Worm (Caenorhabditis elegans) whole organism, L4 larva: ENCODE results near the gene F58H1.2.

Source experiments
- F26F4.8 ChIP-seq: fragments of 200-800 bp; sonication (Bioruptor generic); conservative IDR thresholded peaks from 2 replicates; pipeline ENCODE4 v1.3.6; 2022; ENCODE audit warnings: missing genetic modification characterization, missing compliant biosample characterization
- F37D6.2 ChIP-seq: sonication (generic microtip); optimal IDR thresholded peaks from 2 replicates; lab custom pipeline; 2016; ENCODE audit warnings: mild to moderate bottlenecking, missing genetic modification characterization, missing compliant biosample characterization
- F44E2.7 ChIP-seq: fragments of 200-800 bp; sonication (Bioruptor generic); IDR thresholded peaks from 2 replicates; pipeline ENCODE4 v2.1.2; 2022; ENCODE audit warnings: missing genetic modification characterization, missing compliant biosample characterization
- R02D3.7 ChIP-seq: fragments of 150-350 bp; sonication (generic microtip); optimal IDR thresholded peaks from 3 replicates; lab custom pipeline; 2014; ENCODE audit warnings: missing biosample characterization, missing genetic modification characterization
- ZK546.5 ChIP-seq, 2 experiments: sonication (generic microtip); optimal IDR thresholded peaks; 2 replicates each; lab custom pipeline; 2017; ENCODE audit warnings: missing biosample characterization in 2 of 2, missing genetic modification characterization in 2 of 2
- aly-2 ChIP-seq: sonication (generic microtip); optimal IDR thresholded peaks from 2 replicates; lab custom pipeline; 2018; ENCODE audit warnings: missing biosample characterization, missing genetic modification characterization
- arid-1 ChIP-seq: fragments of 200-800 bp; sonication (Bioruptor generic); conservative IDR thresholded peaks from 2 replicates; pipeline ENCODE4 v1.3.6; 2022; ENCODE audit warnings: missing genetic modification reagents, missing genetic modification characterization, missing compliant biosample characterization
- ceh-62 ChIP-seq: sonication (generic microtip); optimal IDR thresholded peaks from 2 replicates; lab custom pipeline; 2017; ENCODE audit warnings: missing biosample characterization, missing genetic modification characterization
- ctbp-1 ChIP-seq: fragments of 200-800 bp; sonication (Bioruptor generic); IDR thresholded peaks from 2 replicates; pipeline ENCODE4 v1.3.6; 2022; ENCODE audit warnings: missing genetic modification reagents, missing genetic modification characterization, missing compliant biosample characterization
- duxl-1 ChIP-seq: sonication (generic microtip); optimal IDR thresholded peaks from 2 replicates; lab custom pipeline; 2016; ENCODE audit warnings: mild to moderate bottlenecking, missing genetic modification characterization, moderate library complexity, missing compliant biosample characterization; ENCODE audit not compliant: poor library complexity
- fkh-10 ChIP-seq: fragments of 150-350 bp; optimal IDR thresholded peaks from 2 replicates; lab custom pipeline; 2014; ENCODE audit warnings: missing biosample characterization, missing genetic modification reagents, missing genetic modification characterization
- fos-1 ChIP-seq: fragments of 150-350 bp; optimal IDR thresholded peaks from 2 replicates; lab custom pipeline; 2014; ENCODE audit warnings: missing biosample characterization, missing genetic modification characterization
- hlh-30 ChIP-seq: sonication (generic microtip); optimal IDR thresholded peaks from 2 replicates; lab custom pipeline; 2017; ENCODE audit warnings: antibody characterized with exemption, mild to moderate bottlenecking, missing genetic modification characterization, missing compliant biosample characterization; ENCODE audit not compliant: insufficient read depth
- hmg-1.1 ChIP-seq: fragments of 200-800 bp; sonication (Bioruptor generic); IDR thresholded peaks from 2 replicates; pipeline ENCODE4 v1.3.6; 2022; ENCODE audit warnings: missing genetic modification reagents, missing genetic modification characterization, missing compliant biosample characterization
- lin-39 ChIP-seq: fragments of 150-350 bp; optimal IDR thresholded peaks from 2 replicates; lab custom pipeline; 2014; ENCODE audit warnings: missing biosample characterization, missing genetic modification reagents, missing genetic modification characterization
- lir-3 ChIP-seq: sonication (generic microtip); optimal IDR thresholded peaks from 2 replicates; lab custom pipeline; 2016; ENCODE audit warnings: mild to moderate bottlenecking, missing genetic modification characterization, missing compliant biosample characterization
- mdl-1 ChIP-seq, 2 experiments: fragments of 150-350 bp in 1 of 2; sonication (generic microtip) in 1 of 2; optimal IDR thresholded peaks; 2 replicates each; lab custom pipeline; 2014 to 2017; ENCODE audit warnings: missing biosample characterization in 2 of 2, missing genetic modification characterization in 2 of 2
- mdt-29 ChIP-seq: fragments of 200-800 bp; sonication (Bioruptor generic); IDR thresholded peaks from 2 replicates; pipeline ENCODE4 v1.3.6; 2022; ENCODE audit warnings: missing genetic modification reagents, missing genetic modification characterization, missing compliant biosample characterization
- mep-1 ChIP-seq: fragments of 150-350 bp; sonication (generic microtip); optimal IDR thresholded peaks from 3 replicates; lab custom pipeline; 2014; ENCODE audit warnings: missing biosample characterization, missing genetic modification characterization
- nhr-102 ChIP-seq: sonication (generic microtip); optimal IDR thresholded peaks from 2 replicates; lab custom pipeline; 2016; ENCODE audit warnings: mild to moderate bottlenecking, missing genetic modification characterization, moderate library complexity, missing compliant biosample characterization
- nhr-25 ChIP-seq: sonication (generic microtip); optimal IDR thresholded peaks from 2 replicates; lab custom pipeline; 2017; ENCODE audit warnings: missing genetic modification characterization, mild to moderate bottlenecking, missing compliant biosample characterization, antibody characterized with exemption, moderate library complexity, borderline replicate concordance; ENCODE audit not compliant: insufficient read depth
- nhr-41 ChIP-seq: fragments of 200-800 bp; sonication (Bioruptor generic); IDR thresholded peaks from 2 replicates; pipeline ENCODE4 v1.3.6; 2022; ENCODE audit warnings: missing genetic modification reagents, missing genetic modification characterization, missing compliant biosample characterization
- nhr-42 ChIP-seq: fragments of 200-800 bp; sonication (Bioruptor generic); IDR thresholded peaks from 2 replicates; pipeline ENCODE4 v1.3.6; 2022; ENCODE audit warnings: missing genetic modification characterization, missing compliant biosample characterization
- nhr-6 ChIP-seq: fragments of 150-350 bp; optimal IDR thresholded peaks from 2 replicates; lab custom pipeline; 2014; ENCODE audit warnings: missing biosample characterization, missing genetic modification characterization
- pha-4 ChIP-seq, 2 experiments: fragments of 150-350 bp in 1 of 2; fragments of 200-800 bp in 1 of 2; sonication (Bioruptor generic) in 1 of 2; IDR thresholded peaks in 1 of 2; optimal IDR thresholded peaks in 1 of 2; 2 replicates each; pipeline versions ENCODE4 v1.3.6 to Lab custom; 2014 to 2022; ENCODE audit warnings: missing genetic modification characterization in 2 of 2, missing genetic modification reagents in 2 of 2, missing biosample characterization in 1 of 2, missing compliant biosample characterization in 1 of 2
- pqm-1 ChIP-seq: sonication (generic microtip); optimal IDR thresholded peaks from 2 replicates; lab custom pipeline; 2017; ENCODE audit warnings: missing biosample characterization, missing genetic modification characterization
- tag-97 ChIP-seq: fragments of 200-800 bp; sonication (Bioruptor generic); IDR thresholded peaks from 2 replicates; pipeline ENCODE4 v1.3.6; 2022; ENCODE audit warnings: missing genetic modification characterization, missing compliant biosample characterization
- unc-130 ChIP-seq: sonication (generic microtip); optimal IDR thresholded peaks from 2 replicates; lab custom pipeline; 2016; ENCODE audit warnings: missing genetic modification reagents, missing genetic modification characterization, missing compliant biosample characterization
- vab-7 ChIP-seq: fragments of 200-800 bp; sonication (Bioruptor generic); IDR thresholded peaks from 2 replicates; pipeline ENCODE4 v1.3.6; 2022; ENCODE audit warnings: missing genetic modification reagents, missing genetic modification characterization, missing compliant biosample characterization
- ztf-11 ChIP-seq: fragments of 150-350 bp; optimal IDR thresholded peaks from 2 replicates; lab custom pipeline; 2014; ENCODE audit warnings: missing biosample characterization, missing genetic modification characterization
- ztf-7 ChIP-seq: fragments of 150-350 bp; optimal IDR thresholded peaks from 2 replicates; lab custom pipeline; 2014; ENCODE audit warnings: missing biosample characterization, missing genetic modification characterization

The F58H1.2 gene

DNA sequence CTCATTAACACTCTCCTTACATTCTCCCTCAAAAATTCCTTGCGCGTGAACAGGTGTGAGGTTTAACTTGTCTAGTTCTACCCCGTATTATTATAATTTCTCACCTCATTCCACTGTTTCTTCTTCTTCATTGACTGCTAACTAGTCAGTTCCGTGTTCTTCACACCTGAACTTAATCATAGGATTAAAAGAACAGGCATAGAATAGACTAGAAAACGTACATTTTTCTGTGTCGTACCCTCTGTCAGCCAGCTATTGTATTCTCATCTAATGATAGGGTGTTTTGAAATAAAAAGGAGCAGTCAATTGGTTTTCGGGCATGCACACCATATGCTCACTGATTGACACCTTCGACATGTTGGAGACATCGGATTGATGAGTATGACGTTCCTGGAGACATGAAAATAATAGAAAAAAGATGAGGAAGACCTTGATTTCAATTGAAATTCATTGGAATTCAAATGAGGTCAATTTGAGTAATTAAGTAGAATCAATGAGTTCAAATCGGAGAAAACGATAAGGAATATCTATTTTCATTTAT, 18.6 kb downstream of the F58H1.2 start:
- TF ChIP-seq tag-97 (GFP tag; lab: Robert Waterston, UW) (no peak), hlh-30 (tag; lab: Kevin White, UChicago) (no peak), nhr-102 (no peak), F26F4.8 (GFP tag; lab: Robert Waterston, UW) (no peak), aly-2 (no peak), duxl-1 (tag; lab: Kevin White, UChicago) (no peak), mep-1 (tag; lab: Kevin White, UChicago) (no peak), fkh-10 (no peak), ztf-7 (tag; lab: Kevin White, UChicago) (no peak), hmg-1.1 (no peak), ctbp-1 (GFP tag; lab: Robert Waterston, UW) (no peak), lin-39 (tag; lab: Kevin White, UChicago) (no peak), R02D3.7 (tag; lab: Kevin White, UChicago) (no peak)

DNA sequence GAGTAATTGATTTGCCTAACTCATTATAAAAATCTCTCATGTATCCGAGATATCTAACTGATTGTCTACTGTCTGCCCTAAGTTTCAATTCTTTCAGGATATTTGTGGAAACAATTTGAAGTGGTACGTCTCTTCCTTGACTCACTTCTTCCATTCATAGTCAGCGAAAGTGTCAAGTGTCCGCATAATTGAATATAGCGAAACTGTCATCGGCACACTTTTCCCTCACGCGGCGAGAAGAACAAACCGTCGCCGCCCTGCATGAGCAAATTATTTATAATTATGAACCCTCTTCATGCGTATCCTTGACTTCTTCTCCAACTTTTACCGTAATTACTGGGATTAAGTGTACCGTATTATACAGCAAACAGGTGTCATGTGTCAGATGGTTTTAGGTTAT, 19.7 kb downstream of the F58H1.2 start:
- TF ChIP-seq ZK546.5 (tag; optimal IDR thresholded peaks at IDR 0.05; lab: Kevin White, UChicago) = no peak
- no peak for TF ChIP-seq fos-1 (tag; lab: Kevin White, UChicago)
- no peak for TF ChIP-seq nhr-25 (tag; lab: Kevin White, UChicago)
- no peak for TF ChIP-seq vab-7 (GFP tag; lab: Robert Waterston, UW)
- TF ChIP-seq ztf-11 (tag; lab: Kevin White, UChicago) = no peak
- TF ChIP-seq nhr-42 (GFP tag; lab: Robert Waterston, UW) = no peak

DNA sequence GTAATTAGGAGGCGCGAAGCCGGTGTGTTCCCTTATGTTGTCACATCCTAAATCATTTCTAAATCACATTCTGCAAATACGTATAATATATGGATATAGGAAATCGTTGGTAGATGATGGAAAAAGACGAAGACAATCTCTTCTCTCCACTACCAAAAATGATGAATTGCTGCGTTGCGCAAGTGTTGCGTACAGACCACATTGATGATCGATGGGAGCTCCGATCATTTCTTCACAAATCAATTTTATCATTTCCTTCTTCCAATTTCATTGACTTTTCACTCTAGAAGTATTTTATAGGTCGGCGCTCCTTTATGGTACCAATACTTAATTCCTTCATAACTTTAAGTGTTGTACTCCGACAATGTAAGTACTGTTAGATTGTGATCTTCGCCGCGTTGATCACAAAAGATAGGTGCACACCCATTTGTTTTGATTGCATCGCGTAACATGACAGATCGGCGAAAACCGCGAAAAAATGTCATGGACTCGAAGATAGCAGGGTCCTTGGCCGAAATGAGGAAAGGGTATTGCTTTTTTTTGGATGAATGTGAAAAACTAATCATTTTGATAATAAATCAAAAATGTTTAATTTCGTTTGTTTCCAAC, 20.7 kb downstream of the F58H1.2 start:
- TF ChIP-seq unc-130 (GFP tag; lab: Kevin White, UChicago) = no peak
- no peak for TF ChIP-seq ceh-62 (tag; lab: Kevin White, UChicago)
- TF ChIP-seq mdt-29 (GFP tag; lab: Robert Waterston, UW) = no peak
- no peak for TF ChIP-seq arid-1 (GFP tag; lab: Robert Waterston, UW)
- no peak for TF ChIP-seq mdl-1 (tag; optimal IDR thresholded peaks at IDR 0.05; lab: Kevin White, UChicago)
- TF ChIP-seq F44E2.7 (GFP tag; lab: Robert Waterston, UW) = no peak
- no peak for TF ChIP-seq tag-97 (GFP tag; lab: Robert Waterston, UW)
- no peak for TF ChIP-seq lir-3 (tag; lab: Kevin White, UChicago)
- TF ChIP-seq nhr-6 (tag; lab: Kevin White, UChicago) = no peak
- TF ChIP-seq F37D6.2 (tag; lab: Kevin White, UChicago) = no peak
- no peak for TF ChIP-seq hlh-30 (tag; lab: Kevin White, UChicago)
- TF ChIP-seq nhr-41 (GFP tag; lab: Robert Waterston, UW) = no peak

DNA sequence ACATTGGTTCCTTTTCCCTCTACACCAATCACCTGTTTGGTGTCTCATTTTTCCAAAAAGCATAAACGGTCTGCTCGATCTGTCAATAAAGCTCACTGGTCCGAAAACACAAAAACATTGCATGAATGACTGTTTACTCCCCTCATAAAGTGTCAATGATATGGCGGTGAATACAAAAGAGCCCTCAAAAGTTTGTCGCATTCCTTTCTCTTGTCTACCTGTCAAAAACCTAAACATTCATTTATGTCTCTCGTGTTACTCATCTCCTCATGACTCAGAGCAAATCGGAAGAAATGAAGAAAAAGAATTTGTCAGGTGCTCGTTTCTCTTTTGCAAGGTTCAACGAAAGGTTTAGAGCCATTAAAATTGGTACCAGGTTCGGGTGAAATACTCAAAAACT, 22.3 kb downstream of the F58H1.2 start:
- TF ChIP-seq pha-4 (GFP tag; IDR thresholded peaks at IDR 0.05; lab: Robert Waterston, UW) (no peak), pha-4 (tag; optimal IDR thresholded peaks at IDR 0.05; lab: Kevin White, UChicago) (peak; percentile 12), nhr-6 (tag; lab: Kevin White, UChicago) (peak; percentile 94), pqm-1 (tag; lab: Kevin White, UChicago) (no peak), hlh-30 (tag; lab: Kevin White, UChicago) (peak; percentile 18), mdt-29 (GFP tag; lab: Robert Waterston, UW) (no peak)
